Fruit fly (Drosophila melanogaster) whole organism, pupa: Measurements from ENCODE around the gene CG2991.

Source experiments
- CG14655 ChIP-seq: fragments of 200-800 bp; sonication (Bioruptor generic); optimal IDR thresholded peaks from 3 replicates; lab custom pipeline; 2017; ENCODE audit warnings: mild to moderate bottlenecking, missing biosample characterization, missing genetic modification reagents, missing genetic modification characterization
- CG32121 ChIP-seq: fragments of 200-800 bp; sonication (Bioruptor generic); IDR thresholded peaks from 2 replicates; pipeline ENCODE4 v1.3.6; 2022; ENCODE audit warnings: missing biosample characterization, missing genetic modification characterization
- CG34367 ChIP-seq: fragments of 200-800 bp; sonication (Bioruptor generic); optimal IDR thresholded peaks from 2 replicates; lab custom pipeline; 2018; ENCODE audit warnings: missing biosample characterization, mild to moderate bottlenecking, missing genetic modification characterization
- CG8159 ChIP-seq: fragments of 200-800 bp; sonication (Bioruptor generic); optimal IDR thresholded peaks from 3 replicates; lab custom pipeline; 2018; ENCODE audit warnings: missing biosample characterization, mild to moderate bottlenecking, missing genetic modification characterization, moderate library complexity
- D1 ChIP-seq: fragments of 200-800 bp; sonication (Bioruptor generic); optimal IDR thresholded peaks from 2 replicates; lab custom pipeline; 2018; ENCODE audit warnings: missing biosample characterization, mild to moderate bottlenecking, missing genetic modification characterization, moderate library complexity

DNA sequence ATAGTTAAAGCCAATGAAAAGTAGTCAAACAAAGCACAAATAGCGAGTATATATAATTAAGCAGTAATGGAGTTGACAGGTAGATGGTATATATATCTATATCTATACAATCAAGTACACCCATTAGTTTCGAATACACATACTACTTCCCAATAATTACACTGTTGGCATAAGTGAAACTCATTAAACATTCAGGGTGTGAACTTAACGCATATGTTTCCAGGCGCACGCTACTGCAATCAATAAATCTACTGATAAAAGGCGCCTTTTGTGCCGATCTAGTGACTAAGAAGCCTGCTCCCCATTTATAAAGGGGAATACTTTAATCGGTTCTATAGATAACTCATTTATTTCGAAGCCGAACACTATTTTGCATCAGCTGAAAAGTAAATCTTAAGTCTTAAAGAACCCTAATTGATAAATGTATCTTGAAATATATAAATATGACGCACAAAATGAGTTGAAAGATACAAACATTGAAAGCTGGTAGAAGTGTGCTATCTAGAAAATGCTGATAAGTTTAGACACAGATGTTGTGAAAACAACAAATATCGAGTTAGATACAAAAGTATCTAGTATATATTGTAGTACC is 26.8 kb downstream of the CG2991 start:
- TF ChIP-seq CG32121 (GFP tag; lab: Robert Waterston, UW) (no peak), CG14655 (no peak), D1 (tag; lab: Kevin White, UChicago) (no peak), CG8159 (tag; lab: Kevin White, UChicago) (no peak), CG34367 (tag; lab: Kevin White, UChicago) (no peak)
